Worm (Caenorhabditis elegans) whole organism, mixed stage, embryonic: Measurements from ENCODE around the gene T10D4.19.
"Not testable (repeated sequence)": the region's sequence is repeated elsewhere in the genome, so short reads cannot be mapped to it uniquely, and the experiment has no call there.

Experiments used
- M03D4.4 ChIP-seq: sonication (generic microtip); optimal IDR thresholded peaks from 2 replicates; lab custom pipeline; 2017; ENCODE audit warnings: mild to moderate bottlenecking, missing genetic modification characterization, missing compliant biosample characterization
- bed-3 ChIP-seq: fragments of 200-800 bp; sonication (Bioruptor generic); optimal IDR thresholded peaks from 3 replicates; lab custom pipeline; 2018; ENCODE audit warnings: mild to moderate bottlenecking, missing genetic modification characterization, moderate library complexity, missing compliant biosample characterization
- blmp-1 ChIP-seq: fragments of 150-350 bp; optimal IDR thresholded peaks from 2 replicates; lab custom pipeline; 2014; ENCODE audit warnings: missing biosample characterization, missing genetic modification characterization
- ceh-39 ChIP-seq: fragments of 150-350 bp; optimal IDR thresholded peaks from 2 replicates; lab custom pipeline; 2014; ENCODE audit warnings: missing biosample characterization, missing genetic modification characterization
- ceh-43 ChIP-seq: fragments of 200-800 bp; sonication (Bioruptor generic); optimal IDR thresholded peaks from 2 replicates; lab custom pipeline; 2018; ENCODE audit warnings: mild to moderate bottlenecking, missing genetic modification characterization, moderate library complexity, missing compliant biosample characterization
- drap-1 ChIP-seq: fragments of 200-800 bp; sonication (Bioruptor generic); optimal IDR thresholded peaks from 3 replicates; lab custom pipeline; 2018; ENCODE audit warnings: mild to moderate bottlenecking, missing genetic modification characterization, missing compliant biosample characterization
- elt-1 ChIP-seq: sonication (generic microtip); optimal IDR thresholded peaks from 2 replicates; lab custom pipeline; 2017; ENCODE audit warnings: missing genetic modification characterization, mild to moderate bottlenecking, missing compliant biosample characterization, antibody characterized with exemption, moderate library complexity, borderline replicate concordance; ENCODE audit not compliant: insufficient read depth
- elt-3 ChIP-seq: fragments of 150-350 bp; optimal IDR thresholded peaks from 2 replicates; lab custom pipeline; 2014; ENCODE audit warnings: missing biosample characterization, missing genetic modification characterization
- flh-1 ChIP-seq: fragments of 200-800 bp; sonication (Bioruptor generic); optimal IDR thresholded peaks from 2 replicates; lab custom pipeline; 2018; ENCODE audit warnings: mild to moderate bottlenecking, missing genetic modification characterization, moderate library complexity, missing compliant biosample characterization
- ham-2 ChIP-seq: fragments of 200-800 bp; sonication (Bioruptor generic); optimal IDR thresholded peaks from 2 replicates; lab custom pipeline; 2018; ENCODE audit warnings: mild to moderate bottlenecking, missing genetic modification characterization, missing compliant biosample characterization
- lin-13 ChIP-seq: fragments of 150-350 bp; optimal IDR thresholded peaks from 2 replicates; lab custom pipeline; 2014; ENCODE audit warnings: missing biosample characterization, missing genetic modification characterization
- lin-32 ChIP-seq: fragments of 200-800 bp; sonication (Bioruptor generic); optimal IDR thresholded peaks from 2 replicates; lab custom pipeline; 2018; ENCODE audit warnings: mild to moderate bottlenecking, missing genetic modification characterization, missing compliant biosample characterization
- mab-5 ChIP-seq: fragments of 150-350 bp; optimal IDR thresholded peaks from 2 replicates; lab custom pipeline; 2014; ENCODE audit warnings: missing biosample characterization, missing genetic modification characterization
- mep-1 ChIP-seq: fragments of 150-350 bp; optimal IDR thresholded peaks from 2 replicates; lab custom pipeline; 2017; ENCODE audit warnings: missing biosample characterization, missing genetic modification reagents, missing genetic modification characterization, inconsistent platforms
- mls-2 ChIP-seq: sonication (generic microtip); optimal IDR thresholded peaks from 2 replicates; lab custom pipeline; 2016; ENCODE audit warnings: mild to moderate bottlenecking, missing genetic modification characterization, moderate library complexity, missing compliant biosample characterization
- nhr-12 ChIP-seq: fragments of 150-350 bp; optimal IDR thresholded peaks from 2 replicates; lab custom pipeline; 2014; ENCODE audit warnings: missing biosample characterization, missing genetic modification characterization
- nhr-2 ChIP-seq: fragments of 150-350 bp; optimal IDR thresholded peaks from 2 replicates; lab custom pipeline; 2014; ENCODE audit warnings: missing biosample characterization, missing genetic modification characterization
- nhr-237 ChIP-seq: fragments of 150-350 bp; optimal IDR thresholded peaks from 2 replicates; lab custom pipeline; 2014; ENCODE audit warnings: missing biosample characterization, missing genetic modification characterization
- nhr-28 ChIP-seq: fragments of 150-350 bp; optimal IDR thresholded peaks from 2 replicates; lab custom pipeline; 2014; ENCODE audit warnings: missing biosample characterization, missing genetic modification characterization
- nhr-76 ChIP-seq: sonication (generic microtip); optimal IDR thresholded peaks from 2 replicates; lab custom pipeline; 2017; ENCODE audit warnings: missing biosample characterization, missing genetic modification characterization
- pha-4 ChIP-seq: fragments of 150-350 bp; optimal IDR thresholded peaks from 2 replicates; lab custom pipeline; 2018; ENCODE audit warnings: missing biosample characterization, missing genetic modification reagents, missing genetic modification characterization
- sem-2 ChIP-seq: fragments of 200-800 bp; sonication (Bioruptor generic); optimal IDR thresholded peaks from 2 replicates; lab custom pipeline; 2018; ENCODE audit warnings: mild to moderate bottlenecking, missing genetic modification characterization, missing compliant biosample characterization
- snpc-4 ChIP-seq: fragments of 150-350 bp; optimal IDR thresholded peaks from 2 replicates; lab custom pipeline; 2014; ENCODE audit warnings: missing biosample characterization, missing genetic modification characterization
- sptf-1 ChIP-seq: sonication (generic microtip); optimal IDR thresholded peaks from 2 replicates; lab custom pipeline; 2017; ENCODE audit warnings: mild to moderate bottlenecking, missing genetic modification characterization, moderate library complexity, missing compliant biosample characterization
- tbx-8 ChIP-seq: fragments of 200-800 bp; sonication (Bioruptor generic); optimal IDR thresholded peaks from 2 replicates; lab custom pipeline; 2018; ENCODE audit warnings: mild to moderate bottlenecking, missing genetic modification characterization, moderate library complexity, missing compliant biosample characterization
- unc-120 ChIP-seq: sonication (generic microtip); optimal IDR thresholded peaks from 2 replicates; lab custom pipeline; 2017; ENCODE audit warnings: missing genetic modification characterization, missing compliant biosample characterization; ENCODE audit not compliant: poor library complexity, severe bottlenecking
- ztf-11 ChIP-seq: fragments of 150-350 bp; optimal IDR thresholded peaks from 2 replicates; lab custom pipeline; 2014; ENCODE audit warnings: missing biosample characterization, missing genetic modification characterization

Gene T10D4.19

ce11 chrII:3135293-3135692 is 16.4 kb upstream of the T10D4.19 start:
- TF ChIP-seq bed-3 (GFP tag; lab: Kevin White, UChicago): no peak
- TF ChIP-seq, all 35 proteins: peak for 0

ce11 chrII:3137804-3138203 is 13.9 kb upstream of the T10D4.19 start, which contains the start of gene sri-54:
Gene sri-54 (minus strand): TSS chrII:3137904.
- TF ChIP-seq mab-5 (tag; lab: Kevin White, UChicago): no peak
- TF ChIP-seq nhr-12 (tag; lab: Kevin White, UChicago): no peak

DNA sequence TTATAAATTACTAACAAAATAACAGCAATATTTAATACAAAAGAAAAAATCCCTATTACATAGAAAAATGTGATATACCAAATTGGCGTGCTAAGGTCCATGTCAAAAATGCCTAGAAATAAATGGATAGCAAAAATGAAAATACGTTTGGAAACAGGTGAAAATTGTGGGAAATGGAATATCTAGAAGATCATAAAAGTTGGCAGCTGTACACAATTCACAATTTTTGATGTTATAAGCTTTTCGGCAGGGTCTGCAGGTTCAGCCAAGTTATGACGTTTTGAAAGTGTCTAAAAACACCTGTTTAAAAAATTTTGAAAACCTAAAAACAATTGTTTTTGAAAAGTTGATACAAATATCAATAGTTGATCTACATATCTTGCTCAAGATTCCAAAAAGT is 8.9 kb upstream of the T10D4.19 start, which contains the start of gene sri-42:
TSS of gene sri-42 (minus strand) at position 101 of the 400 bp plus-strand sequence.
- TF ChIP-seq drap-1 (GFP tag; lab: Kevin White, UChicago); nhr-28; mep-1 (tag; lab: Kevin White, UChicago): not testable (repeated sequence)

ce11 chrII:3144552-3144951 is 7.2 kb upstream of the T10D4.19 start, which contains the start of gene sri-43:
Gene sri-43 (minus strand): TSS chrII:3144652.
- not testable (repeated sequence) for TF ChIP-seq pha-4 (tag; lab: Kevin White, UChicago); elt-3; M03D4.4

DNA sequence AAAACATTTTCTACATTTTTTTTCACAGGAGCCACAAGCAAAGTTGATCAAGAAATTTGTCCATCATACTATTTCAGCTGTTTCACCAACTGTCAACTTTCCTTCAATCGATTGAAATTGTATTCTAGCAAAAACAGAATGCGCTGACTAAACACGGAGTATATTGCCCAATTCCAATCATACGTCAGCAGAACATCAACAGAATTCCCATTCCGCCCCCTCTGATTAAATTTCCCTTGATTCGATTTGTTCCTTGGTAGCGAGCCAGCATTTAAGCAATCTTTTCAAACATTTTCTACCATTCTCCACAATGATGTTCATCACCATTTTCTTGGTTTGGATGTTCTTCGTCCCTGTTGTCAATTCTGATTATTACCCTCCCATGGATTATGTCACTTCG is 5.9 kb upstream of the T10D4.19 start, which contains the start of gene T10D4.15:
TSS of gene T10D4.15 (plus strand) at position 301 of the 400 bp plus-strand sequence.
- TF ChIP-seq ham-2 (GFP tag; lab: Kevin White, UChicago) (no peak), nhr-2 (tag; lab: Kevin White, UChicago) (no peak), lin-32 (GFP tag; lab: Kevin White, UChicago) (no peak), unc-120 (tag; lab: Kevin White, UChicago) (no peak), elt-3 (no peak), nhr-237 (tag; lab: Kevin White, UChicago) (no peak), nhr-76 (no peak), tbx-8 (GFP tag; lab: Kevin White, UChicago) (no peak), sptf-1 (tag; lab: Kevin White, UChicago) (no peak), flh-1 (no peak), elt-1 (tag; lab: Kevin White, UChicago) (no peak), mep-1 (tag; lab: Kevin White, UChicago) (no peak), ceh-39 (tag; lab: Kevin White, UChicago) (no peak), M03D4.4 (no peak)

DNA sequence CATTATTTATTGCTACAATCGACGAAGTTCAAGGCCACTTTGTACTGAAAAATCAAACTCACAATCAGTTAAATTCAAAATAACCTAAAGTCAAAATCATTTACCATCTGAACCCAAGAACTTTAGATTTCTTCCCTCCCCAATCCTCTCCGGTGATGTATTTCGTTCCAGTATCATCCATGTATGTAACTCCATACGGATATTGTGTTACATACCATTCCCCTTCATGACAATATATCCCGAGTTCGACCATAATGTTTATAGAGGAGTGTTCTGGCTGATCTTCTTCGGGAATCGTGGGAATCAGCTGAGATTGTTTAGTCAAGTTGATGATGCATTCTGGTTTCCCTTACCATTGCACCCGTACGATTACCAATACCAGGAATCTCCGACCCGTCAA is 3.3 kb upstream of the T10D4.19 start:
- TF ChIP-seq nhr-76 (no peak), snpc-4 (tag; lab: Kevin White, UChicago) (no peak), sem-2 (GFP tag; lab: Kevin White, UChicago) (no peak), ceh-39 (tag; lab: Kevin White, UChicago) (no peak), M03D4.4 (no peak), mep-1 (tag; lab: Kevin White, UChicago) (no peak), mab-5 (tag; lab: Kevin White, UChicago) (no peak), lin-13 (tag; lab: Kevin White, UChicago) (no peak), nhr-28 (no peak), pha-4 (tag; lab: Kevin White, UChicago) (no peak)

DNA sequence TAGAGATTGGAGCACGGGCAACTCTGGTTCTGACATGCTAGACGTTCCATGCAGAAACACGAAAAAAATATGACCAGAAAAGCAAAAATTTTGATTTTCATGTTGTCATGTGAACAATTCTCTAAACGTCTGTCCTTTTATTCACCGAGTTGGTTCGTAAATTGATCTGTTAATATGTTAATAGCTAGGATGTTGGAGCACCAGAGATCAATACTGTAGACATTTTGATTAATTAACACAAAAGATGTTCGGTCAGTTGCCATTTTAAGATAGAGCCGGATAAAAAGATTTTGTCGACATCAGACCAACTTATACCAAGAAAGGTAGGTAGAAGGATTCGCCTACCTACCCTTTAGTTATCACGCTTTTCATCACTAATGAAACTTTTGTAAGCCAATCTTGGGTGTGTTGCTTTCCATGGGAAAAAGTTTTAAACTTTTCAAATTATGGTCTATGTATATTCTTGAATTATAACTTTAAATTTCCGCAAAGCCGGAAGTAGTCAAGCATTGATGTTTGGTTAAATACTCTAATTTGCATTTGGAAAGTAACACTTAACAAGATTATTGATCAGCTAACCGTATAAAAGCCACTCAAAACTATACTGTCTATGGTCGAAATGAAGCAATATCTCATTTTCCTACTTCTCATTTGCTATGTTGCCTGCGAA is 2.1 kb upstream of the T10D4.19 start, which contains the start of the genes T10D4.11 and T10D4.1:
TSS of gene T10D4.11 (minus strand) at position 101 of the 670 bp plus-strand sequence.
TSS of gene T10D4.1 (plus strand) at position 620 of the 670 bp plus-strand sequence.
- no peak for TF ChIP-seq snpc-4 (tag; lab: Kevin White, UChicago)
- no peak for TF ChIP-seq nhr-2 (tag; lab: Kevin White, UChicago)
- no peak for TF ChIP-seq mab-5 (tag; lab: Kevin White, UChicago)
- TF ChIP-seq lin-32 (GFP tag; lab: Kevin White, UChicago): no peak
- no peak for TF ChIP-seq ztf-11 (tag; lab: Kevin White, UChicago)
- no peak for TF ChIP-seq unc-120 (tag; lab: Kevin White, UChicago)
- no peak for TF ChIP-seq nhr-76
- no peak for TF ChIP-seq ceh-43
- no peak for TF ChIP-seq mls-2 (tag; lab: Kevin White, UChicago)
- no peak for TF ChIP-seq blmp-1 (tag; lab: Kevin White, UChicago)
